Worm (Caenorhabditis elegans) whole organism, dauer: ENCODE results near the gene fipr-1.
"Not testable (repeated sequence)": the region's sequence is repeated elsewhere in the genome, so short reads cannot be mapped to it uniquely, and the experiment has no call there.

ENCODE experiments used
- unc-62 ChIP-seq: sonication (generic microtip); optimal IDR thresholded peaks from 2 replicates; lab custom pipeline; 2017; ENCODE audit warnings: missing biosample characterization, missing genetic modification reagents, missing genetic modification characterization

fipr-1 gene

DNA sequence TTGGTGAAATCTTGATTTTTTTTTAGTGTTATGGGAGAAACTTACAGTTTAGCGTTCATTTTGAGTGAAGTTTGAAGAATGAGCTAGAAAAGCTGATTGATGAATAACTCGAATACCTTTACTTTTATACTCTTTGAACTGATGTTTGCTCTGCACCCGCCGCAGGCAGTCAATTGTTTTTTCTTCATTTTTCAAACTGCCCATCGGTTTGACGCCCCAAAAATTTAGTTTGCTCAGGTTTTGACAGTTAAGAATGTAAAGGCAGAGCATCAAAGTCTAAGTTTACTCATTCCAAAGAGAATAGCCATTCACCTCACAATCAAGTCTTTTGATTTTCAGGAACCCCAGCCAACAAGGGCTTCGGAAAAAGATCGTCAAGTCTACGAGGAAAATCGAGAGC lies at the start of gene fipr-1:
Gene fipr-1 (minus strand): TSS at position 101 of the 400 bp plus-strand sequence.
- TF ChIP-seq unc-62 (GFP tag; lab: Kevin White, UChicago): no peak

DNA sequence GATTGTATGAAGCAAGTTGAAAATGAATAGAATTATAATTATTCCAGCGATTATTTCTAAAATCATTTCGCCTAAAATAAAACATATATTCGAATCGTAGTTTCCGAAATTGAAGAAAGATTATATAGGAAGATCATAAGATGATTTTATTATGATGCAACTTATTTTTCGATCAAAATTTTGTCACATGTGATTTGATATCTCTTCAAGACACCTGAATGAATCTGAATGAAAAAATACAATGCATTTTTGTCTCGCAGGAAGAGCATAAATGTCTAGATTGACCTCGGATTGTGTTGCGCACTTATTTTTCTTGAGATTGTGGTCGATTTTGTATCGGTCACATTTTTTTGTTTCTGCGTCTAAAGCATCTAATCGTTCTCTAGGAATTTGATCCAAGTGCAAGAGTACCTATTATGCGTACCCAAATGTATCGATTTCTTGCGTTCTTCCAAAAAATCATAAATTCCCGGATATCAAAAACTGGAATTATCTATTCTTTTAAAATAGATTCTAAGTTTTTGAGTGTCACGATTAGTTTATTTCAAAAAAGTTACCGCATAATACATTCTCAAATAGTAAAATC lies 49.0 kb upstream of the fipr-1 start, which contains the start of gene hrg-2:
Gene hrg-2 (minus strand): TSS at position 98 of the 586 bp plus-strand sequence.
- no peak for TF ChIP-seq unc-62 (GFP tag; lab: Kevin White, UChicago)

DNA sequence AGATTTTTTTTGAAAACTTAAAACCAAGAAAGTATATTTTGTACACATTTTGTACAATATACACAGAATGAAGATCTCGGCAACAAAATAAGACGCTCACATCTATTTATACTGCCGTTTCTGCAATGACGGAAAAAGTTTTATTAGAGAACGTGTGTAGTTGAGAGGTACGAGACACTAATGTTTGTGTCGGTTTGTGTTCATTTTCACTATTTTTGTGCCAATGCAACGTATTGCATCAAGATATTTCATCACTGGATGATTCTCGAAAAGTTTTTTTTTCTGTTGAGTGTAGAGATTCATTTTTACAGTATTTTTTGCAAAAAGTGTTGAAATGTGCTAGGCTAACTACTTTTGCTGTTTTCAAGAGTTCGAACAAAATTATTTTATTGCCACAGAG lies 47.5 kb upstream of the fipr-1 start:
- TF ChIP-seq unc-62 (GFP tag; lab: Kevin White, UChicago): no peak

DNA sequence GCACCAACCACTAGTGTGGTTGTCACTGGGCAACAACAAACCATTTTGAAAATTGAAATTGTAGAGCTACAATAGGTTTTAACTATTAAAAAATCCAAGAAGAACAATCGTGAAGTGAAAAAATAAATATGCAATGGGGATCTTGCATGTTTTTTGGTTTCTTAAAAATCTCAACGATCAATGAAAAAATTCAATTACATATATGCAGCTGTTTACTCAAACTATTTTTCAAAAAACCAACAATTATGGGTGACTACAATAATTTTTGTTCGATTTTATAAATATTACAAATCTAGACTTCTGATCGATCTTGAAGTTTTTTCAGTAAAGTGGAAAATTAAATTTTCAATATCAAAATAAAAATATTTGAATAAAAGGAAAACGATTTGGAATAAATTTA lies 47.0 kb upstream of the fipr-1 start, which contains the start of gene cdr-4:
Gene cdr-4 (minus strand): TSS at position 101 of the 400 bp plus-strand sequence.
- TF ChIP-seq unc-62 (GFP tag; lab: Kevin White, UChicago): no peak

DNA sequence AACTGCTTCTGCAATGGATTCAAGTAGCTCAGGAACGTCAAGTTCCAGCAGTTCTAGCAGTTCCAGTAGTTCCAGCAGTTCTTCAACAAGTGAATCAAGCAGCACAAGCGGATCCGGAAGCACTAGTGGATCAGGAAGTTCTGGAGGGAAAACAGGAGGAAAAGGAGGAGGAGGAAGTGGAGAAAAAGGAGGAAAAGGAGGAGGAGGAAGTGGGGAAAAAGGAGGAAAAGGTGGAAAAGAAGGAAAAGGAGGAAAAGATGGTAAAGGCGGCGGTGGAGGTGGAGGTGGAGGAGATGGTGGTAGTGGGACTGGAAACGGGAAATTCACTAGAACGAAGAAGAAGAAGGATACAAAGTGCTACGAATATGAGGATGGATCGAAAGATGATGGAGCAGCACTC lies 45.0 kb upstream of the fipr-1 start:
- no peak for TF ChIP-seq unc-62 (GFP tag; lab: Kevin White, UChicago)

DNA sequence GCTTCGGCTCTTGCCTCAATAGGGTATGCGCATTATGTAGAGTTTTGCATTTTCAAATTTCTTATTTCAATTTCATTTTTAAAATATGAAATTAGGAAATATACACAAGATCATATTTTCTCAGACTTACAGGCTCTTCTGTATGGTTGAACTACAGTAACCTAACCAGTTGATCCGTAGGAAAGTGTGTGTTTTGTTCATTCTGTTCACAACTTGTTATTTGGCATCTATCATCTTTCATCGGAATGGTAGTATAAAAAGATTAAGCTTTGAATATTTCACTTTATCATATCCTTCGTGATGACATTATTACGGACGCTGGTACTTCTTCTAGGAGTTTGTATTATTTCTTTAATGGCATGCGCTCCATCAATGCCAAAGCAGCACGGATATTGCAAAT lies 44.4 kb upstream of the fipr-1 start, which contains the start of gene K01D12.10:
Gene K01D12.10 (plus strand): TSS at position 301 of the 400 bp plus-strand sequence.
- no peak for TF ChIP-seq unc-62 (GFP tag; lab: Kevin White, UChicago)

DNA sequence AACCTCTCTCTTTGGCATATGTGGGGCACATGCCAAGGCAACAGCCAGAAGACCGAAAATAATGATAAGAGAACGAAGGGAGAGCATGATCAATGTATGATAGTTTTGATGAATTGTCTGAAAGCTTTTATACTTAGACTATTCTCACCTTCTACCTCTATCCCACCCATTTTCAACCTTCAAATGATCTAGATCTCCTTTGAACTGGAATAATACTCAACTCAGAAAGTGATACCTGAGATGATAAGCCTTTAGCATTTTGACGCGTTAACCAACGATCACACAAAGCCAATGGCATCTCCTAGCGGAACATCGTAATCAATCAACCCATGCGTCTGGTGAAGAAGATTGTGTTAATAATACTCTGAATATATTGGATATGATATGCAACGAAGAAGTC lies 43.0 kb upstream of the fipr-1 start, which contains the start of gene K01D12.9:
Gene K01D12.9 (minus strand): TSS at position 101 of the 400 bp plus-strand sequence.
- TF ChIP-seq unc-62 (GFP tag; lab: Kevin White, UChicago): no peak

DNA sequence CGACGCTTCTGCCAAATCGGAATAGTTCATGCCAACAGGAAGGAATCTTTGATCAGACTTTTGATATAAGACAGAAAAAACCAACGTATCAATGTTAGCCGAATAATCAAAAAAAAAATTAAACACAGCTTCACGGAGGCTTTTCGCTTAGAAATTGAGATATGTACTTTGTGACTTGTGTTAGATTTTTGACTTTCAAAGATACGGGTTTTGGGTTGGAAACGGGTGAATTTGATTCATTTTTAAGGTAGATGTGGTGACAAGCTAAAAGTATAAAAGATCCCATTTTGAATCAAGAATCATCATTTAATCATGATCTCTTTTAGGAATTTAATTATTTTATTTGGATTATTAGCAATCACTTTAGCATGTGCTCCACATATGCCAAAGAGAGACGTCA lies 40.8 kb upstream of the fipr-1 start, which contains the start of gene K01D12.8:
Gene K01D12.8 (plus strand): TSS at position 301 of the 400 bp plus-strand sequence.
- no peak for TF ChIP-seq unc-62 (GFP tag; lab: Kevin White, UChicago)

DNA sequence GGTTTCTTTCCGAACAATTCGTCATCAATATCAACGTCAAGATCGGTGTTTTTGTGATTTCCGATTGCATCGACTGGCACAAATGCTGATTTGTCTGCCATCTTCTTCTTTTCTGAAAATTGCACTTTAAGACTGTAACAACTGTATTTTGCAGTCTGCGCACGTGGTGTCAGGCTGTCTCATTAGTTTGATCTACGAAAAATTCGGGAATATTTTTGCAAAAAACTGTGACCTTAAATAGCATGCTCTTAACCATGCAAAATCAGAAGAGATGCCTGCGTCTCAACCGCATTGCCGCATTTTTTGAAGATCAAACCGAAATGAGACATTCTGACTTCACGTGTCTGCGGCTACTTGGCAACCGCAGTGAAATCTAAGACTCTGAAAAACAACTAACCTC lies 39.8 kb upstream of the fipr-1 start, which contains the start of gene K01D12.7:
Gene K01D12.7 (minus strand): TSS at position 101 of the 400 bp plus-strand sequence.
- TF ChIP-seq unc-62 (GFP tag; lab: Kevin White, UChicago): no peak

DNA sequence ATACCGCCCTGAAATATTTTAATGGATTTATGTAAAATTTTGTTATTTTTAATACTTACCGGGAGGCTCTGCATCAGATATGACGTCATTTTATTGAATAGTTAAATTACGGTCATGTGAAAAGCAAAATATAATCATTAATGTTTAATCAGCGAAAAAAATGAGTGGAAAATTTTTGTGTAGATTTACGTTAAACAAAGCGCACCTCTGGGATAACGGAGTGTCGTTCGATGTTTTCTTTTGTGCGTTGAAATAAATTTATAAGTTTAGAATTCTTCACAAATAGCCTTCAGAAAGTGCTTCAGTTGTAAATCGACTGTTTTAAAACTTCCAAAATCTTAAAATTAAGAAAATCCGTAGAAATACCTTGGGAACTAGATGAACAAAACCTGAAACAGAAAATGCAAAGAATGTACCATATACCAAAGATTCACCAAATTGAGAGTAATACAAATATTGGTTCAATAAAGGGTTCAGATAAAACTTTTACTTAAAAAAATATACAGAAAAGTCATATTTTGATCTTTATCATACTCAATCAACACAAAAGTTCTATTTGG lies 39.2 kb upstream of the fipr-1 start, which contains the start of the genes K01D12.20 and miga-1:
Gene K01D12.20 (minus strand): TSS at position 138 of the 560 bp plus-strand sequence.
Gene miga-1 (minus strand): TSS at position 183 of the 560 bp plus-strand sequence.
- no peak for TF ChIP-seq unc-62 (GFP tag; lab: Kevin White, UChicago)

DNA sequence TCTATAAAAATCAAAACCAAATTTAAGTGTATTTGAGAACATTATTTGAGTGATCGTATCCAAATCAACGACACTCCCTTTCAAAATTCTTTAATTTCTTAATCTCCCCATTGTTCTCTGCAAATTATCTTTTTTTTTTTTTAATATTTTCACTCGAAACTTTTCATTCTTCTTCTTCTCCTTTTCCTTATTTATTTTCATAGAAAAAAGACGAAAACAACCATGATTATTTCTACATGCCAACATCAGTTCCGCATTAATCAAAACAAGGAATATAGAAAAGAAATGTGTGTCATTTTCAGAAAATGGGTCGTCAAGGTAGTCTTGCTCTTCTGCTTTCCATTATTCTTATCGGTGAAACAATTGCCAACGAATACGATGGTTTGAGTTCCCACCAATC lies 36.0 kb upstream of the fipr-1 start, which contains the start of gene K01D12.5:
Gene K01D12.5 (plus strand): TSS at position 301 of the 400 bp plus-strand sequence.
- no peak for TF ChIP-seq unc-62 (GFP tag; lab: Kevin White, UChicago)

DNA sequence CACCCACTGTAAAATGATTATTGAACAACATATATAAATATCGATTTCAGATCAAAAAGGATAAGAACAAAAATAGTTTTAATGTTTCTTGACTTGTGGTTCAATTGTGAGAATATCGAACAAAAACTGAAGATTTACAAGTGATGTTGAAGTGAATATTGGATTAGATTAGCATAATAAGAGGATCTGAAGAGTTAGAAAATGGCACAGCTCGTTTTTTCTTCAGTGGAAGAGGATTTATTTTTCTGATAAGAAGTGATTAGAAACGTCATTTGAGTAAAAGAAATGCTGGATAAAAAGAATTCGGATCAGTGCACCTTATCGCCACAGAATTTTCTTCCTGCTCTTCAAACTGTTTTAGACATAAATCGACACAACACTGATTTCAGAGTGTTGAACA lies 34.2 kb upstream of the fipr-1 start, which contains the start of gene twk-14:
Gene twk-14 (minus strand): TSS at position 8 of the 400 bp plus-strand sequence.
- no peak for TF ChIP-seq unc-62 (GFP tag; lab: Kevin White, UChicago)

DNA sequence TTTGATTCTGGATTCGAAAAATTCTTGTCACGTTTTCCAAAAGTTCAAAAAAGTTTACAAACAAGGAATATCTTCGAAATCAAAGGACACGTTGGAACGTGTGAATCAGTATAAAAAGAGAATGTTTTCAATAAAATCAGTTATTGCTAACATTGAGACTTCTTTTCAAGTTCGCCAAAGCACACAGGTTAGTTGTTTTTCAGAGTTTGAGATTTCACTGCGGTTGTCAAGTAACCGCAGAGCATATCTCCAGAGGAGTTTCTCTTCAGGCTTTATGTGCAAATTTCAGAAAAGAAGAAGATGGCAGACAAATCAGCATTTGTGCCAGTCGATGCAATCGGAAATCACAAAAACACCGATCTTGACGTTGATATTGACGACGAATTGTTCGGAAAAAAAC lies 24.6 kb upstream of the fipr-1 start, which contains the start of gene K01D12.15:
Gene K01D12.15 (plus strand): TSS at position 301 of the 400 bp plus-strand sequence.
- TF ChIP-seq unc-62 (GFP tag; lab: Kevin White, UChicago): no peak

DNA sequence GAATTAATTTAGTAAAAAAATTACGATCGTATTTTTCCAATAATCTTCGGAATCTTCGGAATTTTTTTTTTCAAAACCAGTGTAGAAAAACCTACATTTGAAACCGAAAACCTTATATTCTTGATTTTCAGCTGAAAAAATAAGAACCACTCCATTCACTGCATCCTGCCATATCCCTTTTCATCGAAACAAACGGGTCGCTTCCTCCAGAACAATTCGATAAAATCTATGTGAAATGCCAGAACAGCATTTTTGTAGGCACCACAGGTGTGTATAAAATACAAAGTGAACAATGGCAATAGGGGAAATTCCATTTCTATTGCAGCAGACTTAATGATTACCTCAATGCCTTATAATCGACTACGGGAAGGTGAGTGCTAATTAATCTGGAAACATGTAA lies 15.7 kb upstream of the fipr-1 start, which contains the start of gene K01D12.1:
Gene K01D12.1 (plus strand): TSS at position 301 of the 400 bp plus-strand sequence.
- TF ChIP-seq unc-62 (GFP tag; lab: Kevin White, UChicago): no peak

DNA sequence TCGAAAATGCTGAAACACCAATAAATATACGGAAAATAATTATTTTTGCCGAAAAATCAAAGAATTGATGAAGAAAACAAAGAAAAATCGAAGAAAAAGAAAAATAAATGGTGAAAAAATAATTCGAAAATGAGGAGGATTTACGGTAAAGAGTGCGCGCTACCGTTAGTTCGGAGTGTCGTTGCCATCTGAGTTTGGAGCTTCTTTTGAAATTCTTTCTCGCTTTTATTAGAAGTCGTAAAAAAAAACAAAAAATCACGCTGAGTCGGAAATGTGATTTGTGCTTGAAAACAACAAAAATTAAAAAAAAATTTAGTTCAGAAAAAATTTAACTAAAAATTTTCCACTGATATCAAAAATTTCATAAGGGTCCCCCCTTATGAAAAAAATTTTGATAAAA lies 12.7 kb upstream of the fipr-1 start, which contains the start of gene F23H12.10:
Gene F23H12.10 (minus strand): TSS at position 12 of the 400 bp plus-strand sequence.
- not testable (repeated sequence) for TF ChIP-seq unc-62 (GFP tag; lab: Kevin White, UChicago)

DNA sequence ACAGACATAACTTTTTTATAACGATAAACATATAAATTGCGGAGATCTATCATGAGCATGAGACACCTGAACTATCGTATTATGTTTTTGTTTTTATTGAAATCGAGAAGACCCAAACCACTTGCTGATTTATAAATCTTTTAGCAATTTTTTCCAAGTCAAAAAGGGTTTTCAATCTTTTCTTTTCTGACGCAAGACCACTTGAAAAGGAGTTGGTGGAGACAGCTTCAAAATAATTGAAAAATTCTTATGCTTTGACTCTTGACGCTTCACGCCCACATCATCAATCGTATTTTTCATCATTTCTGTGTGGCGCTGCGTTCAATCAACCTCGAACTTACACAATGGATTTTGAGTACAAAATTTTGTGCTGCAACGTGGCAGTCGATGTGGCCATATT lies 9.8 kb upstream of the fipr-1 start, which contains the start of gene F23H12.7:
Gene F23H12.7 (plus strand): TSS at position 301 of the 400 bp plus-strand sequence.
- TF ChIP-seq unc-62 (GFP tag; lab: Kevin White, UChicago): no peak
